Worm (Caenorhabditis elegans) whole organism, young adult: ENCODE results near the gene glb-11.

Source experiments
- ama-1 ChIP-seq, 3 experiments: fragments of 150-350 bp in 1 of 3; sonication (generic microtip) in 2 of 3; optimal IDR thresholded peaks; 2 replicates each; lab custom pipeline; 2014 to 2018; ENCODE audit warnings: missing biosample characterization in 2 of 3, missing genetic modification characterization in 2 of 3, missing genetic modification reagents in 2 of 3
- athp-1 ChIP-seq: sonication (generic microtip); optimal IDR thresholded peaks from 2 replicates; lab custom pipeline; 2017; ENCODE audit warnings: mild to moderate bottlenecking, missing genetic modification characterization, missing compliant biosample characterization
- mxl-1 ChIP-seq: sonication (generic microtip); optimal IDR thresholded peaks from 2 replicates; lab custom pipeline; 2016; ENCODE audit warnings: missing genetic modification characterization, missing compliant biosample characterization

- TF ChIP-seq mxl-1 (tag; lab: Kevin White, UChicago) = no peak
- no peak for TF ChIP-seq ama-1 (optimal IDR thresholded peaks at IDR 0.05; lab: Kevin White, UChicago)
- no peak for TF ChIP-seq ama-1 (GFP tag; optimal IDR thresholded peaks at IDR 0.05; lab: Kevin White, UChicago)
- no peak for TF ChIP-seq athp-1
Measured at ce11 chrIII:4012036-4012435, 20.0 kb upstream of the glb-11 start, which contains the start of gene C36E8.4.
